Fruit fly (Drosophila melanogaster) whole organism, wandering third instar larva: Measurements from ENCODE around the gene CG4270.

Experiments used
- Abd-B ChIP-seq: fragments of >200 bp; optimal IDR thresholded peaks from 2 replicates; lab custom pipeline; 2017; ENCODE audit warnings: missing biosample characterization, missing genetic modification characterization
- Dfd ChIP-seq: fragments of >200 bp; optimal IDR thresholded peaks from 2 replicates; lab custom pipeline; 2017; ENCODE audit warnings: missing biosample characterization, missing genetic modification characterization
- GATAd ChIP-seq: sonication (Bioruptor generic); optimal IDR thresholded peaks from 2 replicates; lab custom pipeline; 2016; ENCODE audit warnings: missing biosample characterization, missing genetic modification characterization
- Myc ChIP-seq: fragments of >200 bp; optimal IDR thresholded peaks from 2 replicates; lab custom pipeline; 2017
- OdsH ChIP-seq: fragments of 200-800 bp; sonication (Bioruptor generic); optimal IDR thresholded peaks from 2 replicates; lab custom pipeline; 2016; ENCODE audit warnings: missing biosample characterization, mild to moderate bottlenecking, missing genetic modification characterization
- Sp1 ChIP-seq: fragments of 200-800 bp; sonication (Bioruptor generic); optimal IDR thresholded peaks from 3 replicates; lab custom pipeline; 2019; ENCODE audit warnings: missing biosample characterization, mild to moderate bottlenecking, missing genetic modification characterization, moderate library complexity
- ey ChIP-seq: fragments of 200-800 bp; sonication (Bioruptor generic); optimal IDR thresholded peaks from 2 replicates; lab custom pipeline; 2016; ENCODE audit warnings: missing biosample characterization, missing genetic modification characterization
- fru ChIP-seq: fragments of 200-800 bp; sonication (Bioruptor generic); optimal IDR thresholded peaks from 3 replicates; lab custom pipeline; 2016; ENCODE audit warnings: missing biosample characterization, mild to moderate bottlenecking, missing genetic modification characterization
- jim ChIP-seq: fragments of 175-275, 200-325 bp; sonication (Bioruptor generic); optimal IDR thresholded peaks from 2 replicates; lab custom pipeline; 2016; ENCODE audit warnings: missing biosample characterization, mild to moderate bottlenecking, missing genetic modification characterization
- psq ChIP-seq: fragments of 200-800 bp; sonication (Bioruptor generic); optimal IDR thresholded peaks from 3 replicates; lab custom pipeline; 2017; ENCODE audit warnings: missing biosample characterization, mild to moderate bottlenecking, missing genetic modification characterization, moderate library complexity

- TF ChIP-seq Sp1 (no peak), OdsH (GFP tag; lab: Kevin White, UChicago) (no peak), Abd-B (GFP tag; lab: Kevin White, UChicago) (no peak), GATAd (no peak), jim (GFP tag; lab: Kevin White, UChicago) (no peak), Dfd (no peak), fru (GFP tag; lab: Kevin White, UChicago) (no peak), Myc (lab: Kevin White, UChicago) (no peak), ey (GFP tag; lab: Kevin White, UChicago) (no peak), psq (GFP tag; lab: Kevin White, UChicago) (no peak)
Measured at dm6 chr2L:2307648-2308047, 44.4 kb downstream of the CG4270 start, which contains the start of gene CG16995.
